Worm (Caenorhabditis elegans) whole organism, early embryonic: ENCODE results near the gene coq-2.

ENCODE experiments used
- ama-1 ChIP-seq: fragments of 150-350 bp; optimal IDR thresholded peaks from 2 replicates; lab custom pipeline; 2014
- ceh-36 ChIP-seq: sonication (generic microtip); optimal IDR thresholded peaks from 2 replicates; lab custom pipeline; 2016; ENCODE audit warnings: missing genetic modification characterization, inconsistent platforms, missing compliant biosample characterization
- flt-1 ChIP-seq: fragments of 200-800 bp; sonication (Bioruptor generic); IDR thresholded peaks from 2 replicates; pipeline ENCODE4 v1.3.6; 2022; ENCODE audit warnings: missing genetic modification characterization, missing compliant biosample characterization
- hnd-1 ChIP-seq: sonication (generic microtip); optimal IDR thresholded peaks from 2 replicates; lab custom pipeline; 2016; ENCODE audit warnings: missing genetic modification characterization, missing compliant biosample characterization
- scrt-1 ChIP-seq: fragments of 200-800 bp; sonication (Bioruptor generic); IDR thresholded peaks from 2 replicates; pipeline ENCODE4 v1.3.6; 2022; ENCODE audit warnings: missing genetic modification characterization, missing compliant biosample characterization
- sea-1 ChIP-seq: fragments of 200-800 bp; sonication (Bioruptor generic); conservative IDR thresholded peaks from 2 replicates; pipeline ENCODE4 v1.3.6; 2022; ENCODE audit warnings: missing genetic modification characterization, missing compliant biosample characterization
- tbx-11 ChIP-seq: fragments of 200-800 bp; sonication (Bioruptor generic); IDR thresholded peaks from 2 replicates; pipeline ENCODE4 v1.3.6; 2022; ENCODE audit warnings: missing genetic modification characterization, missing compliant biosample characterization

DNA sequence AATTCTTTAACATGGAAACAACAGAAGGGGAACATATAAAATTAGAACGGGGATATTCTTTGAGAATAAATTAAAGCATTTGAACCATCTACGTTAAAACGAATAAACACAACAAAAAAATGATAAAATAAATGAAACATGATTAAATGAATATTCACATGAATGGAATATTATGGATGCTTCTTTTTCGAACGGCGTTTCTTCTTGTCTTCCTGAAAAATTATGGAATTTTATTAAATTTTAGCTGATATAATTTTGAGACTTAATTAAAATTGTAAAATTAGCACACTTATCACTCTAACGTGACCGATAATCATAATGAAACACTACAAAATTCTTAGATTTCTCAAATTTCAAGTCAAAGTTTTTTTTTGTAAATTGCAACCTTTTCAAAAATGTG is 35.2 kb upstream of the coq-2 start:
- TF ChIP-seq scrt-1 (GFP tag; lab: Robert Waterston, UW) (no peak), hnd-1 (no peak), ama-1 (lab: Kevin White, UChicago) (no peak), tbx-11 (GFP tag; lab: Robert Waterston, UW) (no peak), ceh-36 (tag; lab: Kevin White, UChicago) (no peak), flt-1 (no peak), sea-1 (GFP tag; lab: Robert Waterston, UW) (no peak)
